Worm (Caenorhabditis elegans) whole organism, L2 larva: Measurements from ENCODE around the gene tmem-17.

Experiments
- ceh-82 ChIP-seq: fragments of 150-350 bp; optimal IDR thresholded peaks from 2 replicates; lab custom pipeline; 2014; ENCODE audit warnings: missing biosample characterization, missing genetic modification characterization
- elt-1 ChIP-seq: fragments of 150-350 bp; optimal IDR thresholded peaks from 2 replicates; lab custom pipeline; 2014; ENCODE audit warnings: missing biosample characterization, missing genetic modification characterization
- lin-13 ChIP-seq: fragments of 150-350 bp; optimal IDR thresholded peaks from 2 replicates; lab custom pipeline; 2014; ENCODE audit warnings: missing biosample characterization, missing genetic modification reagents, missing genetic modification characterization
- lin-39 ChIP-seq: fragments of 150-350 bp; optimal IDR thresholded peaks from 2 replicates; lab custom pipeline; 2014; ENCODE audit warnings: missing biosample characterization, missing genetic modification reagents, missing genetic modification characterization
- mdl-1 ChIP-seq, 2 experiments: fragments of 150-350 bp in 1 of 2; sonication (generic microtip) in 1 of 2; optimal IDR thresholded peaks; 2 replicates each; lab custom pipeline; 2017; ENCODE audit warnings: missing biosample characterization in 2 of 2, missing genetic modification characterization in 2 of 2
- unc-55 ChIP-seq: fragments of 150-350 bp; sonication (generic microtip); optimal IDR thresholded peaks from 3 replicates; lab custom pipeline; 2014; ENCODE audit warnings: missing biosample characterization, missing genetic modification reagents, missing genetic modification characterization
- ztf-4 ChIP-seq: fragments of 150-350 bp; optimal IDR thresholded peaks from 2 replicates; lab custom pipeline; 2014; ENCODE audit warnings: missing biosample characterization, missing genetic modification characterization

DNA sequence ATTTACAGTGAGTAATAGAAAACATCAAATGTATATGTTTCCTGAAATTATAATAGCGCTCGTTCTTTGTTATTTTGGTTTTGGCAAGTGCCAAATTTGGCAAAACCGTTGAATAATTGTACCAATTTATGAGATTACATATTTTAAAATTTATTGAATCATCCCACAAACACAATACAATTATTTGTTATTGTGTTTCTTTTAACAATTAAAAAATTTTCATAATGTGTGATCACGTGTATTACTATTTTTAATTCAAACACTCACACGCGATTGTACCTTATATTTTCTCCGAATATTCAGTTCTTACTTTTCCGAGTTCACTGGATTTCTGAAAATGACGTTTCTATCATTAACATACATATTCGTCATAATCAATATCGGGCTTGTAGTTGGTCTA, 13.8 kb upstream of the tmem-17 start, which contains the start of gene R01H2.2:
- no peak for TF ChIP-seq ceh-82 (tag; lab: Kevin White, UChicago)
- no peak for TF ChIP-seq elt-1
- TF ChIP-seq lin-13: no peak
- no peak for TF ChIP-seq lin-39 (tag; lab: Kevin White, UChicago)
- TF ChIP-seq unc-55 (GFP tag; lab: Kevin White, UChicago): no peak
- no peak for TF ChIP-seq mdl-1 (tag; optimal IDR thresholded peaks at IDR 0.05; lab: Kevin White, UChicago)
- no peak for TF ChIP-seq ztf-4 (tag; lab: Kevin White, UChicago)
